Worm (Caenorhabditis elegans): Measurements from ENCODE around the gene spe-44.

spe-44 gene

ce11 chrIV:12429504-12429903 lies 24.5 kb downstream of the spe-44 start:
- TF ChIP-seq ceh-83 (GFP tag; optimal IDR thresholded peaks at IDR 0.05) (no peak), ces-1 (GFP tag; optimal IDR thresholded peaks at IDR 0.05) (no peak), flh-1 (GFP tag; optimal IDR thresholded peaks at IDR 0.05) (no peak), M03D4.4 (tag; optimal IDR thresholded peaks at IDR 0.05) (no peak), mls-2 (tag; optimal IDR thresholded peaks at IDR 0.05) (no peak), ham-2 (GFP tag; optimal IDR thresholded peaks at IDR 0.05) (no peak), nhr-76 (tag; optimal IDR thresholded peaks at IDR 0.05) (no peak), ztf-11 (tag; optimal IDR thresholded peaks at IDR 0.05) (no peak), zip-8 (tag; optimal IDR thresholded peaks at IDR 0.05) (no peak), unc-39 (tag; optimal IDR thresholded peaks at IDR 0.05) (no peak), nhr-2 (tag; optimal IDR thresholded peaks at IDR 0.05) (no peak), ceh-39 (tag; optimal IDR thresholded peaks at IDR 0.05) (no peak)

ce11 chrIV:12428467-12428866 lies 25.5 kb downstream of the spe-44 start, which contains the start of gene col-130:
Gene col-130 (minus strand): TSS chrIV:12428516.
- TF ChIP-seq ces-1 (GFP tag; optimal IDR thresholded peaks at IDR 0.05) (no peak), zip-8 (tag; optimal IDR thresholded peaks at IDR 0.05) (peak; percentile 94)

ce11 chrIV:12427687-12428284 lies 26.2 kb downstream of the spe-44 start:
- TF ChIP-seq sptf-1 (tag; optimal IDR thresholded peaks at IDR 0.05) (peak; percentile 33), zip-8 (tag; optimal IDR thresholded peaks at IDR 0.05) (no peak), sem-2 (GFP tag; optimal IDR thresholded peaks at IDR 0.05) (no peak), ceh-43 (GFP tag; optimal IDR thresholded peaks at IDR 0.05) (no peak)

ce11 chrIV:12425595-12425994 lies 28.4 kb downstream of the spe-44 start:
- TF ChIP-seq ham-2 (GFP tag; optimal IDR thresholded peaks at IDR 0.05): no peak
- TF ChIP-seq pha-4 (tag; optimal IDR thresholded peaks at IDR 0.05): no peak
- TF ChIP-seq unc-120 (tag; optimal IDR thresholded peaks at IDR 0.05; ENCODE audit: poor library complexity, severe bottlenecking): no peak
- TF ChIP-seq cnd-1 (tag; optimal IDR thresholded peaks at IDR 0.05): no peak
- TF ChIP-seq lsy-2 (tag; optimal IDR thresholded peaks at IDR 0.05): no peak
- TF ChIP-seq hlh-1 (tag; optimal IDR thresholded peaks at IDR 0.05): no peak
- no peak for TF ChIP-seq ces-1 (GFP tag; optimal IDR thresholded peaks at IDR 0.05)
- no peak for TF ChIP-seq mls-2 (tag; optimal IDR thresholded peaks at IDR 0.05)
- TF ChIP-seq ceh-43 (GFP tag; optimal IDR thresholded peaks at IDR 0.05): no peak
- TF ChIP-seq lin-13 (tag; optimal IDR thresholded peaks at IDR 0.05): no peak
- TF ChIP-seq elt-3 (tag; optimal IDR thresholded peaks at IDR 0.05): no peak
- no peak for TF ChIP-seq drap-1 (GFP tag; optimal IDR thresholded peaks at IDR 0.05)
- no peak for TF ChIP-seq nhr-2 (tag; optimal IDR thresholded peaks at IDR 0.05)
- TF ChIP-seq snpc-4 (tag; optimal IDR thresholded peaks at IDR 0.05): no peak
- no peak for TF ChIP-seq lin-32 (GFP tag; optimal IDR thresholded peaks at IDR 0.05)
- TF ChIP-seq ztf-11 (tag; optimal IDR thresholded peaks at IDR 0.05): no peak
- no peak for TF ChIP-seq unc-39 (tag; optimal IDR thresholded peaks at IDR 0.05)
- no peak for TF ChIP-seq blmp-1 (tag; optimal IDR thresholded peaks at IDR 0.05)
- TF ChIP-seq ceh-83 (GFP tag; optimal IDR thresholded peaks at IDR 0.05): no peak
- no peak for TF ChIP-seq mab-5 (tag; optimal IDR thresholded peaks at IDR 0.05)

- TF ChIP-seq ceh-39 (tag; optimal IDR thresholded peaks at IDR 0.05) (no peak), ham-2 (GFP tag; optimal IDR thresholded peaks at IDR 0.05) (no peak), unc-62 (GFP tag; optimal IDR thresholded peaks at IDR 0.05) (no peak), lin-13 (tag; optimal IDR thresholded peaks at IDR 0.05) (no peak), ceh-43 (GFP tag; optimal IDR thresholded peaks at IDR 0.05) (no peak), nhr-237 (tag; optimal IDR thresholded peaks at IDR 0.05) (no peak), zip-8 (tag; optimal IDR thresholded peaks at IDR 0.05) (no peak), nhr-2 (tag; optimal IDR thresholded peaks at IDR 0.05) (no peak), sem-2 (GFP tag; optimal IDR thresholded peaks at IDR 0.05) (no peak), sptf-1 (tag; optimal IDR thresholded peaks at IDR 0.05) (no peak), blmp-1 (tag; optimal IDR thresholded peaks at IDR 0.05) (no peak), mls-2 (tag; optimal IDR thresholded peaks at IDR 0.05) (no peak), M03D4.4 (tag; optimal IDR thresholded peaks at IDR 0.05) (no peak)
These were observed 33.6 kb downstream of the spe-44 start, which contains the start of gene ugt-65 for ce11 chrIV:12420455-12420854. Gene ugt-65 (plus strand): TSS chrIV:12420683.

- no peak for TF ChIP-seq snpc-4 (tag; optimal IDR thresholded peaks at IDR 0.05)
- TF ChIP-seq ceh-43 (GFP tag; optimal IDR thresholded peaks at IDR 0.05): no peak
- TF ChIP-seq mep-1 (tag; optimal IDR thresholded peaks at IDR 0.05): no peak
- peak; percentile 56 for TF ChIP-seq ces-1 (GFP tag; optimal IDR thresholded peaks at IDR 0.05)
- no peak for TF ChIP-seq ztf-11 (tag; optimal IDR thresholded peaks at IDR 0.05)
- TF ChIP-seq mab-5 (tag; optimal IDR thresholded peaks at IDR 0.05): no peak
- TF ChIP-seq lin-13 (tag; optimal IDR thresholded peaks at IDR 0.05): no peak
These were observed 34.7 kb downstream of the spe-44 start for ce11 chrIV:12419291-12419690.
